Fruit fly (Drosophila melanogaster): ENCODE results near the gene Pten.
A peak's percentile ranks its signal among the peaks of the same experiment; 100 is the strongest.

The Pten gene

dm6 chr2L:10263343-10263744, 2.5 kb upstream of the Pten start, which contains the start of gene Rsf1:
Gene Rsf1 (minus strand): TSS chr2L:10263554.
- TF ChIP-seq Lhr (GFP tag; optimal IDR thresholded peaks at IDR 0.05) (no peak), HHEX (GFP tag; optimal IDR thresholded peaks at IDR 0.05) (no peak), CG2199 (GFP tag; IDR thresholded peaks at IDR 0.05) (no peak), fd3F (GFP tag; optimal IDR thresholded peaks at IDR 0.05) (no peak), cg (GFP tag; optimal IDR thresholded peaks at IDR 0.05) (no peak), Side (GFP tag; optimal IDR thresholded peaks at IDR 0.05) (no peak), D (optimal IDR thresholded peaks at IDR 0.05) (no peak), D (GFP tag; optimal IDR thresholded peaks at IDR 0.05) (no peak), CG4707 (GFP tag; optimal IDR thresholded peaks at IDR 0.05) (no peak), ssp (GFP tag; IDR thresholded peaks at IDR 0.05) (peak; percentile 81), BtbVII (GFP tag; optimal IDR thresholded peaks at IDR 0.05) (no peak), Kr (GFP tag; optimal IDR thresholded peaks at IDR 0.05) (no peak), CG12299 (tag; optimal IDR thresholded peaks at IDR 0.05) (no peak), CG18764 (GFP tag; optimal IDR thresholded peaks at IDR 0.05) (no peak), psq (GFP tag; optimal IDR thresholded peaks at IDR 0.05) (no peak), CoRest (tag; optimal IDR thresholded peaks at IDR 0.05) (peak; percentile 41), TFAM (GFP tag; optimal IDR thresholded peaks at IDR 0.05) (no peak), chif (GFP tag; optimal IDR thresholded peaks at IDR 0.05) (no peak), Trl (optimal IDR thresholded peaks at IDR 0.05) (no peak), Trl (GFP tag; optimal IDR thresholded peaks at IDR 0.05) (no peak), repo (GFP tag; optimal IDR thresholded peaks at IDR 0.05) (no peak), CG14441 (GFP tag; IDR thresholded peaks at IDR 0.05) (no peak), HmgD (GFP tag; optimal IDR thresholded peaks at IDR 0.05) (no peak), CG7928 (GFP tag; optimal IDR thresholded peaks at IDR 0.05) (peak; percentile 63), nau (GFP tag; optimal IDR thresholded peaks at IDR 0.05) (no peak), CG10565 (GFP tag; optimal IDR thresholded peaks at IDR 0.05) (no peak), PHDP (tag; optimal IDR thresholded peaks at IDR 0.05) (no peak), twi (tag; optimal IDR thresholded peaks at IDR 0.05) (no peak), MBD-R2 (GFP tag; IDR thresholded peaks at IDR 0.05) (peak; percentile 77), CG16815 (GFP tag; optimal IDR thresholded peaks at IDR 0.05) (no peak), CG1024 (GFP tag; IDR thresholded peaks at IDR 0.05) (peak; percentile 86), dimm (GFP tag; IDR thresholded peaks at IDR 0.05) (no peak), pzg (GFP tag; optimal IDR thresholded peaks at IDR 0.05) (peak; percentile 38), onecut (GFP tag; IDR thresholded peaks at IDR 0.05) (peak; percentile 96), pfk (GFP tag; optimal IDR thresholded peaks at IDR 0.05) (peak; percentile 92), CG2202 (tag; optimal IDR thresholded peaks at IDR 0.05) (no peak), disco-r (GFP tag; optimal IDR thresholded peaks at IDR 0.05) (no peak), gce (GFP tag; IDR thresholded peaks at IDR 0.05) (no peak), p53 (GFP tag; optimal IDR thresholded peaks at IDR 0.05) (no peak), sna (GFP tag; IDR thresholded peaks at IDR 0.05; ENCODE audit: partially characterized antibody) (no peak), CG1602 (GFP tag; optimal IDR thresholded peaks at IDR 0.05) (no peak), h (optimal IDR thresholded peaks at IDR 0.05) (no peak), Neu2 (GFP tag; optimal IDR thresholded peaks at IDR 0.05; ENCODE audit: borderline replicate concordance) (no peak), Oaz (GFP tag; IDR thresholded peaks at IDR 0.05) (no peak), ase (GFP tag; IDR thresholded peaks at IDR 0.05) (no peak), CG32772 (GFP tag; IDR thresholded peaks at IDR 0.05) (no peak), Vsx1 (GFP tag; optimal IDR thresholded peaks at IDR 0.05) (no peak), CG33557 (GFP tag; optimal IDR thresholded peaks at IDR 0.05) (no peak), dati (GFP tag; IDR thresholded peaks at IDR 0.05) (no peak), Spps (tag; optimal IDR thresholded peaks at IDR 0.05) (no peak), CG2712 (tag; optimal IDR thresholded peaks at IDR 0.05) (peak; percentile 20), schlank (tag; optimal IDR thresholded peaks at IDR 0.05) (no peak), CG8478 (optimal IDR thresholded peaks at IDR 0.05) (no peak), MESR4 (GFP tag; optimal IDR thresholded peaks at IDR 0.05) (peak; percentile 97)
